Worm (Caenorhabditis elegans): ENCODE results near the gene abu-10.

ce11 chrX:3827311-3827710 is 29.3 kb downstream of the abu-10 start:
- no peak for TF ChIP-seq Y105C5A.15 (GFP tag; IDR thresholded peaks at IDR 0.05)
- TF ChIP-seq pqm-1 (tag; optimal IDR thresholded peaks at IDR 0.05), result no peak
- TF ChIP-seq nhr-76 (tag; optimal IDR thresholded peaks at IDR 0.05), result no peak
